Worm (Caenorhabditis elegans) whole organism, early embryonic: ENCODE data around the gene str-262.

Source experiments
- B0310.2 ChIP-seq: sonication (generic microtip); optimal IDR thresholded peaks from 2 replicates; lab custom pipeline; 2016; ENCODE audit warnings: mild to moderate bottlenecking, missing genetic modification characterization, missing compliant biosample characterization
- F13C5.2 ChIP-seq: sonication (generic microtip); optimal IDR thresholded peaks from 2 replicates; lab custom pipeline; 2017; ENCODE audit warnings: mild to moderate bottlenecking, missing genetic modification characterization, inconsistent platforms, missing compliant biosample characterization
- aly-1 ChIP-seq: sonication (generic microtip); optimal IDR thresholded peaks from 2 replicates; lab custom pipeline; 2016; ENCODE audit warnings: missing genetic modification characterization, missing compliant biosample characterization
- ama-1 ChIP-seq: fragments of 150-350 bp; optimal IDR thresholded peaks from 2 replicates; lab custom pipeline; 2014
- ceh-13 ChIP-seq: fragments of 200-800 bp; sonication (Bioruptor generic); optimal IDR thresholded peaks from 2 replicates; lab custom pipeline; 2018; ENCODE audit warnings: mild to moderate bottlenecking, missing genetic modification characterization, missing compliant biosample characterization
- ceh-36 ChIP-seq: sonication (generic microtip); optimal IDR thresholded peaks from 2 replicates; lab custom pipeline; 2016; ENCODE audit warnings: missing genetic modification characterization, inconsistent platforms, missing compliant biosample characterization
- ets-7 ChIP-seq: sonication (generic microtip); optimal IDR thresholded peaks from 2 replicates; lab custom pipeline; 2016; ENCODE audit warnings: missing genotype, missing genetic modification characterization, missing compliant biosample characterization
- flt-1 ChIP-seq: fragments of 200-800 bp; sonication (Bioruptor generic); IDR thresholded peaks from 2 replicates; pipeline ENCODE4 v1.3.6; 2022; ENCODE audit warnings: missing genetic modification characterization, missing compliant biosample characterization
- hmbx-1 ChIP-seq: sonication (generic microtip); optimal IDR thresholded peaks from 2 replicates; lab custom pipeline; 2016; ENCODE audit warnings: mild to moderate bottlenecking, missing genetic modification characterization, missing compliant biosample characterization
- hmg-4 ChIP-seq: fragments of 200-800 bp; sonication (Bioruptor generic); optimal IDR thresholded peaks from 2 replicates; lab custom pipeline; 2018; ENCODE audit warnings: mild to moderate bottlenecking, missing genetic modification characterization, missing compliant biosample characterization
- hnd-1 ChIP-seq: sonication (generic microtip); optimal IDR thresholded peaks from 2 replicates; lab custom pipeline; 2016; ENCODE audit warnings: missing genetic modification characterization, missing compliant biosample characterization
- pes-1 ChIP-seq: fragments of 200-800 bp; sonication (Bioruptor generic); IDR thresholded peaks from 2 replicates; pipeline ENCODE4 v1.3.6; 2022; ENCODE audit warnings: missing genetic modification reagents, missing genetic modification characterization, missing compliant biosample characterization
- scrt-1 ChIP-seq: fragments of 200-800 bp; sonication (Bioruptor generic); IDR thresholded peaks from 2 replicates; pipeline ENCODE4 v1.3.6; 2022; ENCODE audit warnings: missing genetic modification characterization, missing compliant biosample characterization
- sea-1 ChIP-seq: fragments of 200-800 bp; sonication (Bioruptor generic); conservative IDR thresholded peaks from 2 replicates; pipeline ENCODE4 v1.3.6; 2022; ENCODE audit warnings: missing genetic modification characterization, missing compliant biosample characterization
- tbx-11 ChIP-seq: fragments of 200-800 bp; sonication (Bioruptor generic); IDR thresholded peaks from 2 replicates; pipeline ENCODE4 v1.3.6; 2022; ENCODE audit warnings: missing genetic modification characterization, missing compliant biosample characterization
- tbx-37 ChIP-seq: fragments of 200-800 bp; sonication (Bioruptor generic); conservative IDR thresholded peaks from 2 replicates; pipeline ENCODE4 v1.3.6; 2022; ENCODE audit warnings: missing genetic modification reagents, missing genetic modification characterization, missing compliant biosample characterization
- tra-4 ChIP-seq: sonication (generic microtip); optimal IDR thresholded peaks from 2 replicates; lab custom pipeline; 2017; ENCODE audit warnings: missing genetic modification characterization, missing compliant biosample characterization

Gene str-262

DNA sequence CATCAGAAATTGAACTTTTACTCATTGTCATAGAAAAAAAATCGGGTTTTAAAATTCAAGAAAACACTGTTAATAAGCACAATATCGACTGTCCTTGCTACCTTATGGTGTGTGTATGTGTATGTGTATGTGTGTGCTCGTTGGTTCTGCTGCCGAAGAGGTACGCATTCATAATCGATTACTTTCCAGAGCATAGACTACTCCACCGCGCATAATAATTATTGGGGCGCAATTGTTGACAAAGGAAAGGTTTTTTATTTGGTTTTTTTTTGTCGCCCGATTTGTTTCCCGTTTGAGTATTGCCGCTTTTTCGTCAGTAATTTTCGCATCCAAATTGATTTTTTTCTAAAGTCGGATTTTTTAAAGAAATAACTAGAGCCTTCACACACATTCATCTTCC lies 8.7 kb upstream of the str-262 start, which contains the start of gene C05E4.15:
C05E4.15 (minus strand) TSS at position 101 of the 400 bp plus-strand sequence.
- TF ChIP-seq hmg-4 (GFP tag; lab: Kevin White, UChicago) (no peak), hmbx-1 (tag; lab: Kevin White, UChicago) (no peak), tra-4 (tag; lab: Kevin White, UChicago) (no peak), flt-1 (GFP tag; lab: Robert Waterston, UW) (no peak), ets-7 (tag; lab: Kevin White, UChicago) (no peak), ama-1 (lab: Kevin White, UChicago) (no peak), tbx-11 (GFP tag; lab: Robert Waterston, UW) (no peak), pes-1 (no peak), tbx-37 (no peak), ceh-13 (GFP tag; lab: Kevin White, UChicago) (no peak), F13C5.2 (tag; lab: Kevin White, UChicago) (no peak), sea-1 (GFP tag; lab: Robert Waterston, UW) (no peak), scrt-1 (GFP tag; lab: Robert Waterston, UW) (no peak), B0310.2 (no peak), aly-1 (tag; lab: Kevin White, UChicago) (no peak), hnd-1 (tag; lab: Kevin White, UChicago) (no peak), ceh-36 (tag; lab: Kevin White, UChicago) (no peak)

DNA sequence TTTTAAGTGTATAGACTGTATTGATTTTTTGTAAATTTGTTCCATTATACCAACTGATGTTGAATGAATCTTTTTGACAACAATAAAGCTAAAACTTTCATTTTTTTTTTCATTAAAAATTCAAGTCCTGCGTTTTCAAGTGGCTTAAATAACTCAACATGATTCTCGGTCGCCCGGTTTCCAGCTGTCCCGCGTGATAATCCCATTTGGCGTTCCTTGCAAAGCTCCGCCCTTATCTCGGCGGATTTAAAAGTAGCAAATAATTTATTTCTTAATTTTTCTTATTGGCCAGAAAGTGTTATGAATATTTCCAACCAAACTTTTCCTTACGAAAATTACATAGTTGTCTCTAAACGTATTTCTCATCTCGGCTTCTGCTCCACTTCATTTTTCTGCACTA lies 3.6 kb upstream of the str-262 start, which contains the start of gene str-20:
str-20 (plus strand) TSS at position 301 of the 400 bp plus-strand sequence.
- no peak for TF ChIP-seq B0310.2
- TF ChIP-seq tra-4 (tag; lab: Kevin White, UChicago) = no peak
- TF ChIP-seq scrt-1 (GFP tag; lab: Robert Waterston, UW) = no peak
- TF ChIP-seq hmbx-1 (tag; lab: Kevin White, UChicago) = no peak
- TF ChIP-seq hmg-4 (GFP tag; lab: Kevin White, UChicago) = no peak
- TF ChIP-seq tbx-11 (GFP tag; lab: Robert Waterston, UW) = no peak
- TF ChIP-seq pes-1 = no peak
- no peak for TF ChIP-seq sea-1 (GFP tag; lab: Robert Waterston, UW)
- TF ChIP-seq hnd-1 (tag; lab: Kevin White, UChicago) = no peak
- no peak for TF ChIP-seq ama-1 (lab: Kevin White, UChicago)

DNA sequence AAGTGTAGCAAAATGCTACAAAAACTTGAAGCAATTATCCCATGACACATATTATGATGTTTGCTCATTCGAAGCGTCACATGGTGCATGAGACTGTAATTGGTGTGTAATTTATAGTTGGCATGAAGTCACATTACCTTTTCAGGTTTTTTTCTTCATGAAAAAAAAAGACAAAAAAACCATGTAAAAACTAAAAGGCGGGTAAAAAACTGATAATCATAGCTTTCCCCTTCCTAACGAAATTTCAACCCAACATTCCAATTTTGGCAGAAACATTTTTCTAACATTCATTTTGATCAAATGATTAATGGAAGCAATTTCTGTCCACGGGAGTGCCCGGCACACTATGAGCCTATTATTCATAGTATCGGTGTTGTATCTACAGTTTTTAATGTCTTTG lies 4.5 kb downstream of the str-262 start, which contains the start of gene sri-4:
sri-4 (plus strand) TSS at position 301 of the 400 bp plus-strand sequence.
- no peak for TF ChIP-seq tbx-11 (GFP tag; lab: Robert Waterston, UW)
- no peak for TF ChIP-seq tra-4 (tag; lab: Kevin White, UChicago)
- no peak for TF ChIP-seq F13C5.2 (tag; lab: Kevin White, UChicago)
- TF ChIP-seq ceh-13 (GFP tag; lab: Kevin White, UChicago) = no peak
- TF ChIP-seq scrt-1 (GFP tag; lab: Robert Waterston, UW) = no peak
- no peak for TF ChIP-seq ceh-36 (tag; lab: Kevin White, UChicago)
- TF ChIP-seq tbx-37 = no peak
- no peak for TF ChIP-seq hmbx-1 (tag; lab: Kevin White, UChicago)
- TF ChIP-seq ama-1 (lab: Kevin White, UChicago) = no peak
- no peak for TF ChIP-seq aly-1 (tag; lab: Kevin White, UChicago)
- no peak for TF ChIP-seq hmg-4 (GFP tag; lab: Kevin White, UChicago)

- TF ChIP-seq pes-1 = no peak
- no peak for TF ChIP-seq sea-1 (GFP tag; lab: Robert Waterston, UW)
- no peak for TF ChIP-seq tbx-37
- TF ChIP-seq tbx-11 (GFP tag; lab: Robert Waterston, UW) = no peak
- TF ChIP-seq hnd-1 (tag; lab: Kevin White, UChicago) = no peak
- no peak for TF ChIP-seq flt-1 (GFP tag; lab: Robert Waterston, UW)
- no peak for TF ChIP-seq ets-7 (tag; lab: Kevin White, UChicago)
- TF ChIP-seq F13C5.2 (tag; lab: Kevin White, UChicago) = no peak
- TF ChIP-seq hmg-4 (GFP tag; lab: Kevin White, UChicago) = no peak
- TF ChIP-seq scrt-1 (GFP tag; lab: Robert Waterston, UW) = no peak
- no peak for TF ChIP-seq hmbx-1 (tag; lab: Kevin White, UChicago)
- TF ChIP-seq aly-1 (tag; lab: Kevin White, UChicago) = no peak
- no peak for TF ChIP-seq ceh-13 (GFP tag; lab: Kevin White, UChicago)
- TF ChIP-seq ama-1 (lab: Kevin White, UChicago) = no peak
- TF ChIP-seq tra-4 (tag; lab: Kevin White, UChicago) = no peak
- no peak for TF ChIP-seq ceh-36 (tag; lab: Kevin White, UChicago)
Measured at ce11 chrV:743348-743747, 9.2 kb downstream of the str-262 start, which contains the start of gene str-134. Gene str-134, plus strand, starts transcription at chrV:743648.

DNA sequence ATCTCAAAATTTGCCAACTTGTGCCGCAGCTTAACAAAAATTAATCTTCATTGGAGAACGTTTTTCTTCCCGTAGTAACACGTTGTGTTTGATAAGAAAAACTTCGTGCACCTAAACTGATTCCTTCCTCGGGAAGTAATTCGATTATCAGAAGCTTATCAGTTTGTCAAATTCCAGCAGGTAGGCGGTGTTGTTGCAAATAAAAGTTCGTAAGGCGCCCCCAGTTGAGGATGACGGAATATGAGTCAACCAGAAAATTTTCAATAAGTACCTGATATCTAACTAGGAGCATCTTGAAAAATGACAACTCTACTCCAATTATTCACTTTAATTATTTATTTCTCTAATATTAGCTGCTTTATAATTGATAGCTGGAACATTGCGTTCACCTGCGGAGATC lies 10.8 kb downstream of the str-262 start, which contains the start of gene C05E4.7:
C05E4.7 (plus strand) TSS at position 301 of the 400 bp plus-strand sequence.
- TF ChIP-seq tbx-11 (GFP tag; lab: Robert Waterston, UW) = no peak

- TF ChIP-seq B0310.2 (no peak), pes-1 (no peak), tra-4 (tag; lab: Kevin White, UChicago) (no peak), scrt-1 (GFP tag; lab: Robert Waterston, UW) (no peak), ets-7 (tag; lab: Kevin White, UChicago) (no peak), hmbx-1 (tag; lab: Kevin White, UChicago) (no peak), flt-1 (GFP tag; lab: Robert Waterston, UW) (no peak)
Measured at ce11 chrV:738770-739169, 13.8 kb downstream of the str-262 start, which contains the start of gene srj-24. Gene srj-24, minus strand, starts transcription at chrV:738870.

- TF ChIP-seq hnd-1 (tag; lab: Kevin White, UChicago) (no peak), hmbx-1 (tag; lab: Kevin White, UChicago) (no peak), F13C5.2 (tag; lab: Kevin White, UChicago) (no peak), tbx-37 (no peak), pes-1 (no peak), aly-1 (tag; lab: Kevin White, UChicago) (no peak), hmg-4 (GFP tag; lab: Kevin White, UChicago) (no peak)
Measured at ce11 chrV:736171-736570, 16.4 kb downstream of the str-262 start, which contains the start of gene srj-25. Gene srj-25, minus strand, starts transcription at chrV:736271.
